Worm (Caenorhabditis elegans): ENCODE results near the gene sru-26.
A peak's percentile ranks its signal among the peaks of the same experiment; 100 is the strongest.

Gene sru-26

ce11 chrIV:12527217-12527616 lies 39.9 kb downstream of the sru-26 start, which contains the start of gene F53B2.8 (continued):
- no peak for TF ChIP-seq hif-1 (tag; optimal IDR thresholded peaks at IDR 0.05)
- peak; percentile 52 for TF ChIP-seq mes-2 (tag; optimal IDR thresholded peaks at IDR 0.05; ENCODE audit: poor library complexity, severe bottlenecking)
- no peak for TF ChIP-seq F44E2.7 (GFP tag; IDR thresholded peaks at IDR 0.05)
- TF ChIP-seq ZK546.5 (tag; optimal IDR thresholded peaks at IDR 0.05), result no peak
- TF ChIP-seq nhr-102 (tag; optimal IDR thresholded peaks at IDR 0.05), result peak; percentile 37
- no peak for TF ChIP-seq duxl-1 (tag; optimal IDR thresholded peaks at IDR 0.05; ENCODE audit: poor library complexity)
- no peak for TF ChIP-seq ZK337.2 (GFP tag; IDR thresholded peaks at IDR 0.05)
- TF ChIP-seq spr-3 (GFP tag; optimal IDR thresholded peaks at IDR 0.05), result no peak
- no peak for TF ChIP-seq nhr-25 (tag; optimal IDR thresholded peaks at IDR 0.05; ENCODE audit: borderline replicate concordance, insufficient read depth)
- TF ChIP-seq daf-12 (tag; optimal IDR thresholded peaks at IDR 0.05), result no peak
- no peak for TF ChIP-seq lim-7 (GFP tag; IDR thresholded peaks at IDR 0.05)
- no peak for TF ChIP-seq spr-1 (tag; optimal IDR thresholded peaks at IDR 0.05)
- no peak for TF ChIP-seq ctbp-1 (GFP tag; IDR thresholded peaks at IDR 0.05)
- peak in 1 of 2 experiments; percentile 26 for TF ChIP-seq unc-62 (GFP tag; optimal IDR thresholded peaks at IDR 0.05 in 1 of 2)
- TF ChIP-seq unc-62 (tag; optimal IDR thresholded peaks at IDR 0.05), result no peak
- no peak for TF ChIP-seq mep-1 (tag; optimal IDR thresholded peaks at IDR 0.05)
- no peak for TF ChIP-seq nhr-42 (GFP tag; IDR thresholded peaks at IDR 0.05)
- 0 out of 2 replicates have a peak, but pooled peaks have one; percentile 38 for TF ChIP-seq php-3 (GFP tag; IDR thresholded peaks at IDR 0.05)
- TF ChIP-seq ces-1 (GFP tag; optimal IDR thresholded peaks at IDR 0.05), result no peak
- peak; percentile 95 for TF ChIP-seq nhr-6 (tag; optimal IDR thresholded peaks at IDR 0.05)
- TF ChIP-seq nhr-76 (tag; optimal IDR thresholded peaks at IDR 0.05), result no peak
- TF ChIP-seq ceh-28 (tag; optimal IDR thresholded peaks at IDR 0.05), result no peak
- TF ChIP-seq nhr-48 (tag; optimal IDR thresholded peaks at IDR 0.05), result peak; percentile 23
- TF ChIP-seq snpc-4 (tag; optimal IDR thresholded peaks at IDR 0.05), result no peak
- peak; percentile 73 for TF ChIP-seq dve-1 (tag; optimal IDR thresholded peaks at IDR 0.05; ENCODE audit: insufficient read depth)
- TF ChIP-seq zfp-2 (tag; optimal IDR thresholded peaks at IDR 0.05), result no peak
- no peak for TF ChIP-seq lin-38 (GFP tag; IDR thresholded peaks at IDR 0.05)
- TF ChIP-seq zip-2 (tag; optimal IDR thresholded peaks at IDR 0.05), result no peak
- no peak for TF ChIP-seq arid-1 (GFP tag; conservative IDR thresholded peaks at IDR 0.05)
- TF ChIP-seq set-16 (GFP tag; IDR thresholded peaks at IDR 0.05), result no peak
- no peak for TF ChIP-seq Y48G9A.11 (GFP tag; IDR thresholded peaks at IDR 0.05)
- no peak for TF ChIP-seq nhr-10 (tag; optimal IDR thresholded peaks at IDR 0.05)
- TF ChIP-seq skn-1 (tag; optimal IDR thresholded peaks at IDR 0.05), result no peak
- no peak for TF ChIP-seq sdz-12 (GFP tag; optimal IDR thresholded peaks at IDR 0.05)
- TF ChIP-seq ceh-32 (tag; optimal IDR thresholded peaks at IDR 0.05; ENCODE audit: poor library complexity), result no peak
- TF ChIP-seq cey-2 (tag; optimal IDR thresholded peaks at IDR 0.05; ENCODE audit: borderline replicate concordance, insufficient read depth), result no peak
- TF ChIP-seq tag-97 (GFP tag; IDR thresholded peaks at IDR 0.05), result no peak
- TF ChIP-seq dmd-6 (GFP tag; IDR thresholded peaks at IDR 0.05), result peak; percentile 81
- TF ChIP-seq lin-1 (GFP tag; IDR thresholded peaks at IDR 0.05), result peak; percentile 48; the same call in 1 of the 2 replicates
- TF ChIP-seq D1046.2 (GFP tag; IDR thresholded peaks at IDR 0.05), result no peak
- TF ChIP-seq T20F7.1 (GFP tag; optimal IDR thresholded peaks at IDR 0.05), result peak; percentile 50
- TF ChIP-seq gei-8 (GFP tag; optimal IDR thresholded peaks at IDR 0.05), result no peak
- TF ChIP-seq F49E8.2 (tag; optimal IDR thresholded peaks at IDR 0.05; ENCODE audit: borderline replicate concordance), result no peak
- peak; percentile 67 for TF ChIP-seq hlh-30 (tag; optimal IDR thresholded peaks at IDR 0.05; ENCODE audit: insufficient read depth)
- TF ChIP-seq ceh-44 (GFP tag; IDR thresholded peaks at IDR 0.05), result no peak
- no peak for TF ChIP-seq attf-4 (tag; optimal IDR thresholded peaks at IDR 0.05)
- peak in 1 of 2 experiments; percentile 8 for TF ChIP-seq mdl-1 (tag; optimal IDR thresholded peaks at IDR 0.05)
- TF ChIP-seq vab-7 (GFP tag; IDR thresholded peaks at IDR 0.05), result no peak
- TF ChIP-seq Y75B8A.6 (GFP tag; IDR thresholded peaks at IDR 0.05), result no peak
- peak; percentile 10 for TF ChIP-seq mxl-3 (GFP tag; optimal IDR thresholded peaks at IDR 0.05)
